Worm (Caenorhabditis elegans): Measurements from ENCODE around the gene C06E4.6.

DNA sequence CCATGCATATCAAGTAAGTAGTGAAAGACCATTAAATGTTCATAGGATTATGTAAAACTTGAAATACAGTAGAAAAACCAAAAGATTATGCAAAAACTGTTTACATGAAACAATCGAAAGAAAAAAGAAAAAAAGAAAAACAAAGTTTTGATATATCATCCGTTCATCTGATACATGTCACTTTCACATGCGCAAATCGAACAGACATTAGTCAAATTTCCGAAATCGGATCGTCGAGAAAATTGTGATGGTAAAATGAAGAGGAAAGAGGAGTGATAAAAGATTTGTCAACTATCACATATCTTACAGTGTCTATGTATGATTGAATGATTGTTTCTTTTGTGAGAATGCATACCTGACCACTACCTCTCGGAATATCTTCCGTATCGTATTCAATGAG, 49.1 kb downstream of the C06E4.6 start:
- TF ChIP-seq nhr-19 (GFP tag; conservative IDR thresholded peaks at IDR 0.05) (no peak), sox-4 (tag; optimal IDR thresholded peaks at IDR 0.05) (no peak), unc-62 (GFP tag; optimal IDR thresholded peaks at IDR 0.05) (no peak), unc-86 (tag; optimal IDR thresholded peaks at IDR 0.05) (no peak)
